Worm (Caenorhabditis elegans): ENCODE data around the gene abcx-1.

The abcx-1 gene

ce11 chrII:6496496-6496895 lies 35.5 kb upstream of the abcx-1 start:
- TF ChIP-seq gmeb-2 (tag; optimal IDR thresholded peaks at IDR 0.05): no peak
- no peak for TF ChIP-seq ref-2 (tag; optimal IDR thresholded peaks at IDR 0.05)
- no peak for TF ChIP-seq rnt-1 (tag; optimal IDR thresholded peaks at IDR 0.05)
- TF ChIP-seq unc-42 (tag; optimal IDR thresholded peaks at IDR 0.05): no peak
- TF ChIP-seq sox-4 (tag; optimal IDR thresholded peaks at IDR 0.05): no peak
- TF ChIP-seq pqm-1 (tag; optimal IDR thresholded peaks at IDR 0.05): no peak

ce11 chrII:6497137-6497536 lies 34.8 kb upstream of the abcx-1 start:
- TF ChIP-seq odd-2 (tag; optimal IDR thresholded peaks at IDR 0.05) (no peak), unc-3 (GFP tag; conservative IDR thresholded peaks at IDR 0.05) (no peak), unc-3 (tag; optimal IDR thresholded peaks at IDR 0.05) (no peak), elt-4 (tag; optimal IDR thresholded peaks at IDR 0.05) (no peak), unc-42 (tag; optimal IDR thresholded peaks at IDR 0.05) (peak; percentile 24)

ce11 chrII:6498609-6499008 lies 33.4 kb upstream of the abcx-1 start:
- TF ChIP-seq unc-42 (tag; optimal IDR thresholded peaks at IDR 0.05) (peak; percentile 55), K02D7.2 (tag; optimal IDR thresholded peaks at IDR 0.05) (no peak), npax-4 (tag; optimal IDR thresholded peaks at IDR 0.05) (no peak), zip-5 (tag; optimal IDR thresholded peaks at IDR 0.05) (no peak), hlh-15 (tag; optimal IDR thresholded peaks at IDR 0.05) (no peak), fkh-10 (GFP tag; optimal IDR thresholded peaks at IDR 0.05) (no peak)

- TF ChIP-seq madf-2 (tag; optimal IDR thresholded peaks at IDR 0.05) (no peak), zip-5 (tag; optimal IDR thresholded peaks at IDR 0.05) (no peak), ref-2 (tag; optimal IDR thresholded peaks at IDR 0.05) (no peak), pag-3 (tag; optimal IDR thresholded peaks at IDR 0.05; ENCODE audit: borderline replicate concordance) (no peak), rnt-1 (tag; optimal IDR thresholded peaks at IDR 0.05) (no peak), ttx-3 (tag; optimal IDR thresholded peaks at IDR 0.05) (no peak), ceh-22 (tag; optimal IDR thresholded peaks at IDR 0.05) (no peak), fkh-10 (GFP tag; optimal IDR thresholded peaks at IDR 0.05) (no peak), lin-11 (tag; optimal IDR thresholded peaks at IDR 0.05) (no peak), gmeb-2 (tag; optimal IDR thresholded peaks at IDR 0.05) (no peak), F13H6.1 (tag; optimal IDR thresholded peaks at IDR 0.05) (no peak), fkh-6 (tag; optimal IDR thresholded peaks at IDR 0.05) (no peak), pha-2 (tag; optimal IDR thresholded peaks at IDR 0.05) (no peak), fax-1 (tag; optimal IDR thresholded peaks at IDR 0.05) (no peak), pqm-1 (tag; optimal IDR thresholded peaks at IDR 0.05) (no peak), sox-4 (tag; optimal IDR thresholded peaks at IDR 0.05) (no peak), nhr-11 (tag; optimal IDR thresholded peaks at IDR 0.05) (no peak), tbx-2 (tag; optimal IDR thresholded peaks at IDR 0.05) (no peak), ztf-16 (tag; optimal IDR thresholded peaks at IDR 0.05) (no peak), elt-4 (tag; optimal IDR thresholded peaks at IDR 0.05) (no peak)
Observed at ce11 chrII:6499067-6499466, 32.9 kb upstream of the abcx-1 start, which contains the start of gene twk-49. Gene twk-49 (minus strand): TSS chrII:6499167.

- TF ChIP-seq ceh-31 (tag; optimal IDR thresholded peaks at IDR 0.05): no peak
- TF ChIP-seq ceh-48 (tag; optimal IDR thresholded peaks at IDR 0.05): no peak
- TF ChIP-seq ceh-9 (tag; optimal IDR thresholded peaks at IDR 0.05): no peak
- TF ChIP-seq sdc-2 (tag; optimal IDR thresholded peaks at IDR 0.05): no peak
- no peak for TF ChIP-seq nhr-11 (tag; optimal IDR thresholded peaks at IDR 0.05)
Observed at ce11 chrII:6500161-6500560, 31.8 kb upstream of the abcx-1 start, which contains the start of gene R05G9.5. Gene R05G9.5 (minus strand): TSS chrII:6500261.

- no peak for TF ChIP-seq ceh-45 (GFP tag; IDR thresholded peaks at IDR 0.05)
- no peak for TF ChIP-seq unc-42 (tag; optimal IDR thresholded peaks at IDR 0.05)
- TF ChIP-seq rnt-1 (tag; optimal IDR thresholded peaks at IDR 0.05): no peak
Observed at ce11 chrII:6501420-6501819, 30.5 kb upstream of the abcx-1 start, which contains the start of gene R05G9.3. Gene R05G9.3 (minus strand): TSS chrII:6501520.
